Fruit fly (Drosophila melanogaster): ENCODE measurements around the gene He.

DNA sequence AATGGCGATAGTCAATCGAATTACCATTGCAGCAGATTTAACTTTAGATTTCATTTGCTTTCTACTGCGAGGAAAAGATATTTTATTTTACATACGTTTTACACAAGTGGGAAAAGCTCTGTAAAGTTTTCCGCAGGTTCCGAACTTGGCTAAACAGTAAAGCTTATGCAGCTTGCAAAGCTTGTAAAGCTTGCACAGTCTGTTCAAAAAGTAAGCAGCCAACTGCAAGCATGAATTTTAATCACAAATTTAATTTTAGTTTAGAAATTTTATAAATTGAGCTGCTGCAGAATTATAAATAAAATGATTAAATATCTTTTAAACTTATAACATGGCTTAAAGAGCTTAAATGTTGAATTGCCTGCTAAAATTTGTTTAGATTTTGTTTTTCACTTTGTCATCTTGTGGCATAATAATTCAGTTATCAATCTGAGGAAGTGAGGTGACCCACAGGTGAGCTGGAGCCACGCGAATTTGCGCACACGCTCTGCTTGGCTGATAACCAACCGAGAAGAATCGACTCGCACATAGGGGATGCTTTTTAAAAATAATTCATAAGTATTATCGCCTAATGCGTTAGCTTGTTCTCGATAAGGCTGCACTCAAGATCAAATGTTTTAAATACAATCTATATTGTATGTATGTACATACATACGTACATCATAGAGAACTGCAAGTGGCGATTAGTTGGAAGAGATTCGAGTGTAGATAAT, 39.0 kb upstream of the He start:
- no peak for TF ChIP-seq CG12071 (GFP tag; optimal IDR thresholded peaks at IDR 0.05)
- no peak for TF ChIP-seq btn (GFP tag; optimal IDR thresholded peaks at IDR 0.05)
- no peak for TF ChIP-seq sima (GFP tag; optimal IDR thresholded peaks at IDR 0.05)
- no peak for TF ChIP-seq aop (GFP tag; IDR thresholded peaks at IDR 0.05)
- no peak for TF ChIP-seq CG4404 (GFP tag; IDR thresholded peaks at IDR 0.05)
- no peak for TF ChIP-seq oc (tag; optimal IDR thresholded peaks at IDR 0.05)

All from whole organism, embryonic.